Worm (Caenorhabditis elegans) whole organism, L4/young adult: ENCODE data around the gene F43C9.2.

Source experiments
- dao-5 ChIP-seq: sonication (generic microtip); optimal IDR thresholded peaks from 2 replicates; lab custom pipeline; 2016; ENCODE audit warnings: missing genotype, missing genetic modification characterization, moderate library complexity, missing compliant biosample characterization
- him-1 ChIP-seq: sonication (generic microtip); optimal IDR thresholded peaks from 2 replicates; lab custom pipeline; 2016; ENCODE audit warnings: missing genotype, missing genetic modification reagents, missing genetic modification characterization, missing compliant biosample characterization

ce11 chrX:4788958-4789357 lies 5.5 kb downstream of the F43C9.2 start:
- TF ChIP-seq dao-5 (tag; lab: Kevin White, UChicago) = no peak
- no peak for TF ChIP-seq him-1 (tag; lab: Kevin White, UChicago)
